Worm (Caenorhabditis elegans) whole organism, L1 larva: ENCODE measurements around the gene C16B8.4.

Experiments
- F16B12.6 ChIP-seq: fragments of 150-350 bp; optimal IDR thresholded peaks from 2 replicates; lab custom pipeline; 2014; ENCODE audit warnings: missing biosample characterization, missing genetic modification characterization
- lin-15B ChIP-seq: fragments of 150-350 bp; sonication (generic microtip); optimal IDR thresholded peaks from 3 replicates; lab custom pipeline; 2014; ENCODE audit warnings: missing biosample characterization, missing genetic modification characterization
- lsy-2 ChIP-seq, 2 experiments: fragments of 150-350 bp; optimal IDR thresholded peaks; 2 replicates each; lab custom pipeline; 2014; ENCODE audit warnings: missing biosample characterization in 2 of 2, missing genetic modification characterization in 2 of 2
- nhr-237 ChIP-seq: fragments of 150-350 bp; optimal IDR thresholded peaks from 2 replicates; lab custom pipeline; 2014; ENCODE audit warnings: missing biosample characterization, missing genetic modification characterization
- nhr-77 ChIP-seq: fragments of 150-350 bp; optimal IDR thresholded peaks from 2 replicates; lab custom pipeline; 2014; ENCODE audit warnings: missing biosample characterization, missing genetic modification characterization
- pag-3 ChIP-seq: sonication (generic microtip); optimal IDR thresholded peaks from 2 replicates; lab custom pipeline; 2017; ENCODE audit warnings: missing genetic modification characterization, mild to moderate bottlenecking, missing compliant biosample characterization, antibody characterized with exemption, borderline replicate concordance; ENCODE audit not compliant: insufficient read depth
- pqm-1 ChIP-seq: sonication (generic microtip); optimal IDR thresholded peaks from 3 replicates; lab custom pipeline; 2017; ENCODE audit warnings: missing biosample characterization, missing genetic modification characterization
- unc-62 ChIP-seq: fragments of 150-350 bp; optimal IDR thresholded peaks from 2 replicates; lab custom pipeline; 2014; ENCODE audit warnings: missing biosample characterization, missing genetic modification reagents, missing genetic modification characterization
- ztf-11 ChIP-seq, 2 experiments: sonication (generic microtip); optimal IDR thresholded peaks; 2 replicates each; lab custom pipeline; 2016 to 2017; ENCODE audit warnings: missing genetic modification characterization in 2 of 2, missing biosample characterization in 1 of 2, missing compliant biosample characterization in 1 of 2

ce11 chrX:3974160-3974559 is 726 bp upstream of the C16B8.4 start:
- TF ChIP-seq F16B12.6 (tag; lab: Kevin White, UChicago): no peak
- TF ChIP-seq pqm-1 (tag; lab: Kevin White, UChicago): no peak
- TF ChIP-seq lsy-2 (tag; optimal IDR thresholded peaks at IDR 0.05; lab: Kevin White, UChicago): no peak
- TF ChIP-seq nhr-237: no peak
- TF ChIP-seq pag-3 (tag; lab: Kevin White, UChicago): no peak
- no peak for TF ChIP-seq nhr-77 (tag; lab: Kevin White, UChicago)
- TF ChIP-seq unc-62 (GFP tag; lab: Kevin White, UChicago): no peak
- no peak for TF ChIP-seq ztf-11 (tag; optimal IDR thresholded peaks at IDR 0.05; lab: Kevin White, UChicago)
- TF ChIP-seq lin-15B (tag; lab: Kevin White, UChicago): no peak
